Worm (Caenorhabditis elegans): ENCODE measurements around the gene F22B3.8.

DNA sequence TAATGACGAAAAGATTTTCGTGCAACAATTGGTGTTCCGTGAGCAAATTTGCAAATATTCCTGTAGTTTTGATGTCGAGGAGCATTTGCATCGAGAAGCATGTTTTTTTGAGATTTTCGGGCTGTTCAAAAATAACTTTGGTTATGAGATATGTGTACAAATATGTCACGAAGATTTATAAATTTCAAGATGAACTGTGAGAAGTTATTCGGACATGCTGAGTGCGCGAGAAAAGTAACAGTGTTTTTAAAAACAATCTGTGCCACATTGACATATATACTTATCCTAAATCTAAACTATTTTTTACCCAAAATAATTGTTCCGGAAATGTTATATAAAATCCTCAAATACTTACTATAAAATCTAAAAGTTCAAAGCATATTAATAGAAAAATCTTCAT is 3.0 kb downstream of the F22B3.8 start, which contains the start of gene F22B3.7:
- no peak for TF ChIP-seq snpc-1.1 (tag; optimal IDR thresholded peaks at IDR 0.05; ENCODE audit: insufficient read depth)
- no peak for TF ChIP-seq ZK185.1 (tag; optimal IDR thresholded peaks at IDR 0.05; ENCODE audit: poor library complexity, severe bottlenecking)
- no peak for TF ChIP-seq nfya-2 (GFP tag; IDR thresholded peaks at IDR 0.05)
- TF ChIP-seq nhr-27 (tag; optimal IDR thresholded peaks at IDR 0.05) = no peak
- TF ChIP-seq nhr-120 (GFP tag; IDR thresholded peaks at IDR 0.05) = no peak
- no peak for TF ChIP-seq egrh-3 (GFP tag; IDR thresholded peaks at IDR 0.05)
- TF ChIP-seq Y56A3A.18 (GFP tag; IDR thresholded peaks at IDR 0.05) = no peak
- no peak for TF ChIP-seq ama-1 (optimal IDR thresholded peaks at IDR 0.05)
- no peak for TF ChIP-seq ama-1 (GFP tag; optimal IDR thresholded peaks at IDR 0.05)
- no peak for TF ChIP-seq F49E8.2 (tag; optimal IDR thresholded peaks at IDR 0.05; ENCODE audit: insufficient read depth)
- no peak for TF ChIP-seq snpc-4 (GFP tag; optimal IDR thresholded peaks at IDR 0.05)
- no peak for TF ChIP-seq snpc-4 (tag; optimal IDR thresholded peaks at IDR 0.05)
- TF ChIP-seq ceh-40 (GFP tag; IDR thresholded peaks at IDR 0.05) = no peak
- TF ChIP-seq egl-18 (GFP tag; IDR thresholded peaks at IDR 0.05) = no peak
